Worm (Caenorhabditis elegans) whole organism, young adult: ENCODE measurements around the gene cex-1.
A peak's percentile ranks its signal among the peaks of the same experiment; 100 is the strongest.

Source experiments
- C17E4.6 ChIP-seq: fragments of 200-800 bp; sonication (Bioruptor generic); IDR thresholded peaks from 2 replicates; pipeline ENCODE4 v1.3.6; 2022; ENCODE audit warnings: missing genetic modification reagents, missing genetic modification characterization, missing compliant biosample characterization
- Y79H2A.3 ChIP-seq: fragments of 200-800 bp; sonication (Bioruptor generic); conservative IDR thresholded peaks from 2 replicates; pipeline ENCODE4 v1.3.6; 2022; ENCODE audit warnings: missing genetic modification reagents, missing genetic modification characterization, missing compliant biosample characterization
- athp-1 ChIP-seq: sonication (generic microtip); optimal IDR thresholded peaks from 2 replicates; lab custom pipeline; 2017; ENCODE audit warnings: mild to moderate bottlenecking, missing genetic modification characterization, missing compliant biosample characterization
- ceh-79 ChIP-seq: sonication (generic microtip); optimal IDR thresholded peaks from 2 replicates; lab custom pipeline; 2017; ENCODE audit warnings: mild to moderate bottlenecking, missing genetic modification characterization, missing compliant biosample characterization
- egl-44 ChIP-seq: fragments of 200-800 bp; sonication (Bioruptor generic); IDR thresholded peaks from 2 replicates; pipeline ENCODE4 v1.3.6; 2022; ENCODE audit warnings: missing genetic modification reagents, missing genetic modification characterization, missing compliant biosample characterization
- hrde-1 ChIP-seq: sonication (generic microtip); optimal IDR thresholded peaks from 2 replicates; lab custom pipeline; 2016; ENCODE audit warnings: missing genetic modification characterization, mild to moderate bottlenecking, missing compliant biosample characterization, moderate library complexity, missing genotype, missing genetic modification reagents, borderline replicate concordance
- pha-4 ChIP-seq: fragments of 150-350 bp; sonication (generic microtip); optimal IDR thresholded peaks from 2 replicates; lab custom pipeline; 2014; ENCODE audit warnings: missing biosample characterization, missing genetic modification reagents, missing genetic modification characterization
- snpc-4 ChIP-seq, 5 experiments: fragments of 150-350 bp in 1 of 5; sonication (generic microtip) in 4 of 5; optimal IDR thresholded peaks; 2 replicates each; lab custom pipeline; 2014 to 2018; ENCODE audit warnings: missing genetic modification characterization in 5 of 5, missing biosample characterization in 3 of 5, antibody characterized with exemption in 2 of 5, mild to moderate bottlenecking in 2 of 5, missing compliant biosample characterization in 2 of 5, missing genotype in 2 of 5, moderate library complexity in 2 of 5, missing genetic modification reagents in 1 of 5
- ztf-25 ChIP-seq: fragments of 200-800 bp; sonication (Bioruptor generic); IDR thresholded peaks from 2 replicates; pipeline ENCODE4 v1.3.6; 2022; ENCODE audit warnings: missing genetic modification reagents, missing genetic modification characterization, missing compliant biosample characterization

DNA sequence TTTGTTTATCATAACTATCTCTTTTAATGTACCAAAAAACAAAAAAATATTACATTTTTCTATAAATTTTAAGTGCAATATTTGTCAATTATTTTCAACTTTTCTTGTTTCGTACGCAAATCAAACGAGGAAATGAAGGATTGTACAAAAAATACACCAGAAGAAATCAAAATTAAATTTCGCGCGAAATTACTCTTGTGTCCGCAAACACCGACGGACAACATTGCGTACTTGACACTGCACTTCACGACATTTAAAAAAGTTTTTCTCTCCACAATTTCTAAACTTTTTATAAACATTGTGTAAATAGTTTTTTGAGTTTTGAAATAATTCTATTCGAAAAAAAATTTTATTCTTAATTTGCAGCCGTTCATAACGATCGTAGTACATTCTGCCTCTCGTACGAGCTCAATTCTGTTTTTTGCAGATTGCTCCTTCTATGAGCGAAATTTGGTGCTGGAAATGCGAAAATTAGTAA lies 26.5 kb downstream of the cex-1 start, which contains the start of gene mrps-16:
- TF ChIP-seq ztf-25 (GFP tag; lab: Robert Waterston, UW): no peak
- TF ChIP-seq egl-44: no peak
- no peak for TF ChIP-seq hrde-1 (tag; lab: Kevin White, UChicago)
- TF ChIP-seq ceh-79: no peak
- no peak for TF ChIP-seq pha-4
- no peak for TF ChIP-seq athp-1 (tag; lab: Kevin White, UChicago)
- no peak for TF ChIP-seq C17E4.6 (GFP tag; lab: Robert Waterston, UW)
- no peak for TF ChIP-seq Y79H2A.3 (GFP tag; lab: Robert Waterston, UW)
- peak; percentile 17 for TF ChIP-seq snpc-4 (GFP tag; optimal IDR thresholded peaks at IDR 0.05; lab: Kevin White, UChicago)
- peak in 2 of 4 experiments; percentile 23 to 50 for TF ChIP-seq snpc-4 (tag; optimal IDR thresholded peaks at IDR 0.05; lab: Kevin White, UChicago)
